Fruit fly (Drosophila melanogaster): ENCODE results near the gene His4r.

Gene His4r

DNA sequence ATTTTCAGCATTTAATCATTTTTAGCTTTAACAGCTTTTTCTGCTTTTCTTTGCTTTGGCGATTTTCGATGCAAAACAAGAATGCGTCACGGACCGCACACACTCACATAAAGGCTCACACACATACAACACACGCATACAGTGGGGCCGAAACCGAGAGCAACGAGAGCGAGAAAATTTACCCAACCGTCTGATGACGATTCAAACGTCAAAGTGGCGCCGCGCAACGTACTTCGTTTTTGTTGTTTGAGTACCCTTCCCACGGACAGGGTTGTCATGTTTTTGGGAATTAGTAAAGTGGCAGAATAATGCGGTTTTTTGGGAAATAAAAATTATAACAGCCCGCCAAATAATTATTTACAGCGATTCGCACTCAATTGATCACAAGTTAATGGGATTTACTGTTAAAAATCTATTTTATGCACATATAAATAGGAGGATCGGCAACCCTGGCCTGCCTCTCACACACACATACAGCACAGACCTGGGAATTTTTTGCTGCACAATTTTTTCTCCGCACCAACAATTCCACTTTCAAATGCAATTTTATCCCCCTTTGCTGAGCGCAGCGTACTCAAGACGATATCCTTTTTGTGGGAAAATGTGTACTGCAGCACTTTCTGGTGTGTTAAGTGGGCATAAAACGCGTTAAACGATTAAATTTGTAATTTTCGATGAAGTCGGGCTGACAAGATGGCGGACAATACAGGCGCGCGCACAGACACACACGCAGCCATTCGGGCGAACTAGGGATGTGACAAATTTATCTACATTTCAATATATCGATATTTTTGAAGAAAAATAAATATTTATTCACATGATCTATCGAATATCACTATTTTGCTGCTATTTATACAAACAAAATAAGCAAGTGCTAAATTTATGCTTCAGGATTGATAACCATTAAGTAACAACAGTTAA is 29.7 kb downstream of the His4r start (continued):
- TF ChIP-seq dimm (GFP tag; IDR thresholded peaks at IDR 0.05) = peak; percentile 53; the same call in 1 of the 2 replicates
- TF ChIP-seq Lim3 (GFP tag; IDR thresholded peaks at IDR 0.05) = peak; percentile 44; the same call in 1 of the 2 replicates
- peak; percentile 92 for TF ChIP-seq Max (GFP tag; optimal IDR thresholded peaks at IDR 0.05)
- TF ChIP-seq en (GFP tag; optimal IDR thresholded peaks at IDR 0.05) = peak; percentile 85
- peak; percentile 83 for TF ChIP-seq exex (tag; optimal IDR thresholded peaks at IDR 0.05)
- TF ChIP-seq B-H2 (GFP tag; optimal IDR thresholded peaks at IDR 0.05) = peak; percentile 94
- TF ChIP-seq CG17359 (tag; optimal IDR thresholded peaks at IDR 0.05) = peak; percentile 94
- TF ChIP-seq Kr (GFP tag; optimal IDR thresholded peaks at IDR 0.05) = peak; percentile 62
- peak; percentile 93 for TF ChIP-seq ken (GFP tag; IDR thresholded peaks at IDR 0.05)
- peak; percentile 53 for TF ChIP-seq CG31388 (GFP tag; optimal IDR thresholded peaks at IDR 0.05)
- peak; percentile 88 for TF ChIP-seq CG33213 (GFP tag; optimal IDR thresholded peaks at IDR 0.05)
- peak; percentile 88 for TF ChIP-seq sens-2 (GFP tag; IDR thresholded peaks at IDR 0.05)
- TF ChIP-seq gem (tag; optimal IDR thresholded peaks at IDR 0.05) = peak; percentile 96
- TF ChIP-seq crol (GFP tag; IDR thresholded peaks at IDR 0.05) = no peak
- peak; percentile 69 for TF ChIP-seq bowl (GFP tag; IDR thresholded peaks at IDR 0.05)
- TF ChIP-seq Oaz (GFP tag; IDR thresholded peaks at IDR 0.05) = peak; percentile 84
- peak; percentile 75; the same call in 1 of the 2 replicates for TF ChIP-seq Doc2 (GFP tag; IDR thresholded peaks at IDR 0.05)
- TF ChIP-seq Neu2 (GFP tag; optimal IDR thresholded peaks at IDR 0.05; ENCODE audit: borderline replicate concordance) = peak; percentile 67
- peak; percentile 40; the same call in 1 of the 2 replicates for TF ChIP-seq ham (GFP tag; IDR thresholded peaks at IDR 0.05)
- TF ChIP-seq amos (GFP tag; IDR thresholded peaks at IDR 0.05; ENCODE audit: partially characterized antibody) = peak; percentile 71
- TF ChIP-seq Atf6 (GFP tag; IDR thresholded peaks at IDR 0.05) = peak; percentile 91
- peak; percentile 90 for TF ChIP-seq CG12299 (tag; optimal IDR thresholded peaks at IDR 0.05)
- TF ChIP-seq trem (tag; optimal IDR thresholded peaks at IDR 0.05) = peak; percentile 88
- peak; percentile 80 for TF ChIP-seq ewg (GFP tag; optimal IDR thresholded peaks at IDR 0.05)
- no peak for TF ChIP-seq CG1832 (GFP tag; optimal IDR thresholded peaks at IDR 0.05)
- peak; percentile 91 for TF ChIP-seq Aef1 (GFP tag; IDR thresholded peaks at IDR 0.05)
- TF ChIP-seq Oli (tag; optimal IDR thresholded peaks at IDR 0.05) = peak; percentile 95
- TF ChIP-seq knrl (GFP tag; IDR thresholded peaks at IDR 0.05; ENCODE audit: partially characterized antibody) = peak; percentile 59
- peak; percentile 49 for TF ChIP-seq slou (GFP tag; optimal IDR thresholded peaks at IDR 0.05)
- peak; percentile 95 for TF ChIP-seq Meics (GFP tag; optimal IDR thresholded peaks at IDR 0.05)
- TF ChIP-seq CG2116 (GFP tag; optimal IDR thresholded peaks at IDR 0.05) = peak; percentile 69
- peak; percentile 93 for TF ChIP-seq Sox102F (GFP tag; optimal IDR thresholded peaks at IDR 0.05)
- peak; percentile 52 for TF ChIP-seq gcm2 (GFP tag; optimal IDR thresholded peaks at IDR 0.05)
- TF ChIP-seq CG12769 (tag; optimal IDR thresholded peaks at IDR 0.05) = peak; percentile 96
- TF ChIP-seq nerfin-1 (tag; optimal IDR thresholded peaks at IDR 0.05) = peak; percentile 89
- TF ChIP-seq CG10543 (GFP tag; optimal IDR thresholded peaks at IDR 0.05) = peak; percentile 97
- peak; percentile 83 for TF ChIP-seq CG4707 (GFP tag; optimal IDR thresholded peaks at IDR 0.05)
- TF ChIP-seq Fer3 (tag; optimal IDR thresholded peaks at IDR 0.05) = peak; percentile 94
- peak; percentile 55 for TF ChIP-seq CG3163 (GFP tag; optimal IDR thresholded peaks at IDR 0.05)
- TF ChIP-seq CG32767 (GFP tag; IDR thresholded peaks at IDR 0.05) = peak; percentile 89
- TF ChIP-seq Hmr (GFP tag; optimal IDR thresholded peaks at IDR 0.05) = peak; percentile 96
- TF ChIP-seq CG10462 (GFP tag; optimal IDR thresholded peaks at IDR 0.05) = peak; percentile 90
- peak; percentile 89 for TF ChIP-seq CG12744 (GFP tag; optimal IDR thresholded peaks at IDR 0.05)
- peak; percentile 94 for TF ChIP-seq grau (tag; optimal IDR thresholded peaks at IDR 0.05)
- TF ChIP-seq CG18262 (tag; optimal IDR thresholded peaks at IDR 0.05) = peak; percentile 94
- peak; percentile 97 for TF ChIP-seq Ets65A (GFP tag)
- TF ChIP-seq CG10959 (GFP tag; IDR thresholded peaks at IDR 0.05) = peak; percentile 89
- TF ChIP-seq CG15479 (GFP tag; optimal IDR thresholded peaks at IDR 0.05) = peak; percentile 93
